Fruit fly (Drosophila melanogaster): ENCODE results near the gene Atg5.
A peak's percentile ranks its signal among the peaks of the same experiment; 100 is the strongest.

Atg5 gene

dm6 chrX:7295973-7296372 lies 27.6 kb downstream of the Atg5 start:
- no peak for TF ChIP-seq noc (tag; optimal IDR thresholded peaks at IDR 0.05)

dm6 chrX:7293874-7294559 lies 29.6 kb downstream of the Atg5 start:
- peak; percentile 22 for TF ChIP-seq noc (tag; optimal IDR thresholded peaks at IDR 0.05)

- no peak for TF ChIP-seq noc (tag; optimal IDR thresholded peaks at IDR 0.05)
These were observed 30.3 kb downstream of the Atg5 start for dm6 chrX:7293133-7293873.

- no peak for TF ChIP-seq noc (tag; optimal IDR thresholded peaks at IDR 0.05)
These were observed 31.6 kb downstream of the Atg5 start for dm6 chrX:7291850-7292499.

- TF ChIP-seq noc (tag; optimal IDR thresholded peaks at IDR 0.05) = no peak
These were observed 32.6 kb downstream of the Atg5 start, which contains the start of gene unc-119 for dm6 chrX:7290811-7291515. Gene unc-119, minus strand, starts transcription at chrX:7291298.

- no peak for TF ChIP-seq noc (tag; optimal IDR thresholded peaks at IDR 0.05)
These were observed 37.3 kb downstream of the Atg5 start, which contains the start of gene CG2059 for dm6 chrX:7285995-7286985. Gene CG2059, plus strand, starts transcription at chrX:7286358.

dm6 chrX:7285410-7285809 lies 38.2 kb downstream of the Atg5 start:
- no peak for TF ChIP-seq noc (tag; optimal IDR thresholded peaks at IDR 0.05)

dm6 chrX:7284964-7285363 lies 38.6 kb downstream of the Atg5 start:
- TF ChIP-seq noc (tag; optimal IDR thresholded peaks at IDR 0.05) = no peak

- TF ChIP-seq noc (tag; optimal IDR thresholded peaks at IDR 0.05) = no peak
These were observed 46.5 kb downstream of the Atg5 start for dm6 chrX:7277038-7277437.

- TF ChIP-seq noc (tag; optimal IDR thresholded peaks at IDR 0.05) = no peak
These were observed 52.1 kb downstream of the Atg5 start for dm6 chrX:7271376-7272015.

- no peak for TF ChIP-seq noc (tag; optimal IDR thresholded peaks at IDR 0.05)
These were observed 57.0 kb downstream of the Atg5 start, which contains the start of gene CG1958 for dm6 chrX:7266604-7267003. Gene CG1958, plus strand, starts transcription at chrX:7266904.
